Fruit fly (Drosophila melanogaster): Measurements from ENCODE around the gene Gr28a.
A peak's percentile ranks its signal among the peaks of the same experiment; 100 is the strongest.

The Gr28a gene

dm6 chr2L:7462147-7462546 is 8.1 kb upstream of the Gr28a start, which contains the start of gene Gr28b:
Gr28b (minus strand) TSS chr2L:7462247.
- TF ChIP-seq CG17801 (GFP tag; optimal IDR thresholded peaks at IDR 0.05; ENCODE audit: partially characterized antibody): no peak

dm6 chr2L:7452093-7452492 is 1.9 kb downstream of the Gr28a start:
- no peak for TF ChIP-seq CG17801 (GFP tag; optimal IDR thresholded peaks at IDR 0.05; ENCODE audit: partially characterized antibody)

DNA sequence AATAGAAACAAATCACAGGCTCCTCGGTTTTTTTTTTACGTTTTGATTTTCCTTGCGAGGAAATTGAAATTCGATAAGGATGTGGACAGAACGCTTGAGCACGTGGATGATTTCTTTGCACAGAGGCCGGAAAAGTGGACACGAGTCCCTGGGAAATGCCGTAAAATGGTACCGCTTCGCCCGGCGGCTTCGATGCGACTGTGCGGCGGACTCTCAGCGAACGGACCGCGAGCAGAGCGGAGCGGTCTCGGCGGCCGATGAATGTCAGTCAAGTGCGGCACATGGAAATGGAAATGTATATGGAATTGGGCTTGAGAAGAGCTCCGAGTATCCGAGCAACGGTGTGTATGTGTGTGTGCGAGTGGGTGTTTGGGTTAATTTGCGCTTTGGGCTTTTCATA is 3.0 kb downstream of the Gr28a start, which contains the start of gene santa-maria:
santa-maria (minus strand) TSS at position 279 of the 400 bp plus-strand sequence.
- TF ChIP-seq CG17801 (GFP tag; optimal IDR thresholded peaks at IDR 0.05; ENCODE audit: partially characterized antibody): no peak

DNA sequence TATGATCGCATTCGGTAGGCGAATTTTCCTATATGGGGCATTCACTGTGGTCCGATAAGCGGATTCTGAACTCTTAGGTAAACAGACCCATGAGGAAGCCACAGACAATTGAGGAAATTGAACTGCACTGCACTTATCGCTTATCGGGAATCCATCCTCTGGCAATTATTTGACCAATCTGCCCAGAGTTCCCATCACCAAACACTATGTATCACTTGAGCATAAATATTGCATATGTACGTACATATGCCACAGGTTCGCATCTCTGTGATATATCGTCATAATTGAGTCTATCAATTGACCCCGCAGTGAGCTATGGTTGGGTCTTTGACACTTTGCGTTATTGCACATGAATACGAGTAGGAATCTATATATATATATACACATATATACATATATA is 5.6 kb downstream of the Gr28a start:
- TF ChIP-seq CG17801 (GFP tag; optimal IDR thresholded peaks at IDR 0.05; ENCODE audit: partially characterized antibody): no peak

- TF ChIP-seq CG17801 (GFP tag; optimal IDR thresholded peaks at IDR 0.05; ENCODE audit: partially characterized antibody): no peak
These were observed 6.2 kb downstream of the Gr28a start for dm6 chr2L:7447820-7448219.

DNA sequence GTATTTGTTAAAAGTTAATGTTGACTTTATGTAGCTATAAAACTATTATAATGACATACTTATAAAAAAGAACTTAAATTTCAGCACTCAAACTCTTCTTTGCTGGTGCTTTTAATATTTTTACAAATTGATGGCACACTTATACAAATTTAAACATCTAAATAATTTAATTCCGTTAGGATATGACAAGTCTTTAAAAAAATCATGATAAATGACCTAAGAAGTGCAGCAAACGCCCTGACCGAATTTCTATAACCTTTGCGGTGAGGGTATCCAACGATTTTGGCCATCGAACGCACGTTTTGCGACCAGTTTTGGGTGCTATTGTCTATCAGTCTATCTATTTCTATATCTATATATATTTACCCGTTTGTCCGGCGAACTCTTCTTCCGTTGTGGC is 11.1 kb downstream of the Gr28a start:
- no peak for TF ChIP-seq CG17801 (GFP tag; optimal IDR thresholded peaks at IDR 0.05; ENCODE audit: partially characterized antibody)

- no peak for TF ChIP-seq CG17801 (GFP tag; optimal IDR thresholded peaks at IDR 0.05; ENCODE audit: partially characterized antibody)
These were observed 11.9 kb downstream of the Gr28a start for dm6 chr2L:7442106-7442505.

dm6 chr2L:7440458-7441018 is 13.5 kb downstream of the Gr28a start:
- no peak for TF ChIP-seq CG17801 (GFP tag; optimal IDR thresholded peaks at IDR 0.05; ENCODE audit: partially characterized antibody)

DNA sequence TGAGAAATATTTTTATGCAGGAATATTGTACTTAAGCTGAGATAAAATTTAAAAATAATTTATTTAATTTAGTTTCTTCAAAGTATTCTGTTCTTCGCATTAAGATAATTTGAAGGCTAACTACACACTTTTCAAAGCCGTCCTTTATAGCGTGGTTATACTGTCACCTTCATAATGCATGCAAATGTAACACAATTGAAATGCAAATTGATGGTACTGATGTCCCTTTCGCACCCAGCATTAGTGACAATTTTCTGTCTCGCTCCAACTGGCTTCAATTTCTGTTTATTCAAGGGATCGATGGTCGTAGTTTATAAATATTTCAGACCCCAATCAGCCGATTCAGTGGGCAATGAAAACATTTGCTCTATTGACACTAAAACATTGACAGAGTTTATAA is 15.5 kb downstream of the Gr28a start:
- TF ChIP-seq CG17801 (GFP tag; optimal IDR thresholded peaks at IDR 0.05; ENCODE audit: partially characterized antibody): peak; percentile 21

DNA sequence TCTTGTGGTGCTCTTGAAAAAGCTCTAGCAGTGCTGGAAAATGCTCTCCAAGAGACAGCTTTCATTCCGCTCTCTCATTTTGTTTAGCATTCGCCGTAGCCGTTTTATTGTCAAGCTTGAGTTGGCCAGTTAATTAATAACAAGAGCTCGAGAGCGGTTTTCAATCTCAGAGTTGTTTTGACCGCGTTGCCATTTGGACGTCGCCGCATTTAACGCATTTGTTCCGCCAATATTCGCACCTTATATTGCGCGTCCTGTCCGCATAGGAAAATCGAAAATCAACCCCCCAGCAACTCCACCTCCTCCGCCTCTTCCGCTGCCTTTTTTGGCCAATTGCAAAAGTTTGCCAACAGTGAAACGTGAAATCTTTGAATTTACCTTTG is 16.7 kb downstream of the Gr28a start, which contains the start of gene CG5973:
CG5973 (plus strand) TSS at position 168 of the 383 bp plus-strand sequence.
- TF ChIP-seq CG17801 (GFP tag; optimal IDR thresholded peaks at IDR 0.05; ENCODE audit: partially characterized antibody): peak; percentile 29

dm6 chr2L:7436492-7437324 is 17.3 kb downstream of the Gr28a start:
- peak; percentile 72 for TF ChIP-seq CG17801 (GFP tag; optimal IDR thresholded peaks at IDR 0.05; ENCODE audit: partially characterized antibody)

dm6 chr2L:7435475-7435874 is 18.5 kb downstream of the Gr28a start:
- no peak for TF ChIP-seq CG17801 (GFP tag; optimal IDR thresholded peaks at IDR 0.05; ENCODE audit: partially characterized antibody)

DNA sequence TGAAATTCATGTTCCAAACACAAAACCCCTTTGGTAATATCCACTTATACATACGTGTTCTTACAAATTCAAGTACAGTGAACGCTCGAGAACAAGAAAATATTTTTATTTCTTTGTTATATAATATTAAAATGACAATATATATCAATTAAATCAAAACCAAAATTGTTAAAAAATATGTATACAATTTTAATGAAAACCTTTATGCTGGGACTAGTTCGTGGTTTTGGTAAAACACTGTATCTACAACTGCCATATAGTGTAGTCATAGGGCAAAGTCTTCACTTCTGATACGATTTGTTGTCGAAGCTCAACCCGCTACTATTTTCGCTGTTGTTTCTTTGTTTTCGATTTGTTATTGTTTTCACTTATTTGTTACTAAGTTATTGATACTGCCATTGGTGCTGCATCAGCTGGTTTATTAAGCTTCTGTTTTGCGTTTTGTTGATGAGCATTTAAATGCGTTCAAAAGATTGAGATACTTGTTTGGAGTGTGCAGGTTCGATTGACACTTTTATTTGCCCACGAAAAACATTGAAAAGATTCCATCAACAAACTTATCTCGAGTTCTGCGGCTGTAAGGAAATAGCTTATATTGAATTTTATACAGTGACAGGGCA is 19.2 kb downstream of the Gr28a start:
- TF ChIP-seq CG17801 (GFP tag; optimal IDR thresholded peaks at IDR 0.05; ENCODE audit: partially characterized antibody): peak; percentile 93

DNA sequence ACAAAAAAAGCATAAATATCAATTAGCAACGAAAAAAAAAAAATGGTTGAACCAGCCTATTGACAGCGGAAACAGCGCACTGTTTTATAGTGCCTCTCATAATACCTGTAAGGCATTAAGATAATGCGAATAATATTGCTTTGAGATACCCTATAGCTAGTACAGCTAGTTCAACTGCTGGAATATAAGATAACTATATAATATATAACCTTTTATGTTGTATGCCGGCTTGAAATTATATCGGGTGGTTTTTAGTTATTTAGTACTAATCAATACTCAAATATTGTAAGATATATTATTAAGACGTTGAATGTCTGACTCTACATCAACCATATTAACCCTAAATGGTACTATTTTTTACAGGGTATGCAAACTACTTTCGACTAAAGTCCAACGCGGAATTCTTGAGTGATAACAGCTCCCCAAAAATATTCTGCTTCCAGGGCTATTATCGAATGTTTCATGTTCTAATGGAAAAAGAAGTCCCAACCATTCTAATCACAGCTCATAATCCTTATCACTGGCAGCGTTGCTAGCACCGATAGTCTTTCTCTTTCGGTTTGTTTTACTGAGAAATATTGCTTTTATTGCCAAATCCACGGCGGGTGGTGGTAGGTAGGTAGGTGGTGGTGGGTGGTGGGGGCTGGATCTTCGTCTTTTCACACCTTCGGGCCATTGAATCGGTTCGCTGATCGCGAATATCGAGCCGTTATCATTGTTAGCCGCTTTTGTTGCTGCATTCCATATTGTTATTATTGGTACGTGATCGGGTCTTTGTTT is 19.9 kb downstream of the Gr28a start:
- TF ChIP-seq CG17801 (GFP tag; optimal IDR thresholded peaks at IDR 0.05; ENCODE audit: partially characterized antibody): peak; percentile 88

DNA sequence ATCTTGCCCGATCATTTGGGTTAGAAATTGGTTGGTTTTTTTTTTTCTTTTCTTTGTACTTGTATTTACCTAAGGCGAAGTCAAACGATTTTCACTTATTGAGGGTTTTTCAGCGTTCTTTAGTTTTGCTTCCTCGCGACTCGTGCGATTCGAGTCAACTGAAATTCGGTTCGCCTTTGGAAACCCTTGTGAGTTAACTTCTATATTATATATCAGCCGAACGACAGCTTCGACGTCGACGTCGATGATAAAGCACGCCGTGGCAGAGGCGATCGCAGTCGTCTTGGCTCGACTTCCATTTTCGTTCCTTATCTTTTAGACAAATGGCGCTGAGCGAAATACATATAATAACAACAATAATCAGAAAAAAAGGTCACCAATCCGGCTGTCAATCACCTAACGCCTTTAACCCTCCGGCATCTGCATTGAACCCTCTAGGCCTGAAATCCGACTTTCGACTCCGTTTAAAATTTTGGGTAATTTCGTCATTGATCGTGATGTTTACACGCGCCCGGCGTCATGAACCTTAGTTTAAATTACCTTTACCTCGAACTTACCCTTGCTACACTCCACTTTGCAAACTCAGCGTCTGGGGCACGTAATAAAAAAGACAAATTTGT is 20.6 kb downstream of the Gr28a start, which contains the start of gene CG5958:
CG5958 (minus strand) TSS at position 180 of the 620 bp plus-strand sequence.
- no peak for TF ChIP-seq CG17801 (GFP tag; optimal IDR thresholded peaks at IDR 0.05; ENCODE audit: partially characterized antibody)

Data from ovary, adult (tissue).